Fruit fly (Drosophila melanogaster) whole organism, prepupa: ENCODE data around the gene CG13623.

ENCODE experiments used
- Blimp-1 ChIP-seq: fragments of 200-800 bp; sonication (Bioruptor generic); optimal IDR thresholded peaks from 3 replicates; lab custom pipeline; 2017; ENCODE audit warnings: missing biosample characterization, missing genetic modification characterization, mild to moderate bottlenecking, moderate library complexity, missing genetic modification reagents
- CG10631 ChIP-seq: fragments of 200-800 bp; sonication (Bioruptor generic); optimal IDR thresholded peaks from 2 replicates; lab custom pipeline; 2016; ENCODE audit warnings: missing biosample characterization, missing genetic modification characterization
- CG10669 ChIP-seq: fragments of 200-800 bp; sonication (Bioruptor generic); optimal IDR thresholded peaks from 3 replicates; lab custom pipeline; 2018; ENCODE audit warnings: missing biosample characterization, mild to moderate bottlenecking, missing genetic modification characterization, moderate library complexity
- CG11294 ChIP-seq: fragments of 200-800 bp; sonication (Bioruptor generic); IDR thresholded peaks from 2 replicates; pipeline ENCODE4 v1.3.6; 2022; ENCODE audit warnings: missing biosample characterization, missing genetic modification characterization
- CG11902 ChIP-seq: fragments of 200-800 bp; sonication (Bioruptor generic); optimal IDR thresholded peaks from 3 replicates; lab custom pipeline; 2016; ENCODE audit warnings: missing biosample characterization, missing genetic modification characterization
- CG15336 ChIP-seq: fragments of 200-800 bp; sonication (Bioruptor generic); IDR thresholded peaks from 2 replicates; pipeline ENCODE4 v1.3.6; 2022; ENCODE audit warnings: missing biosample characterization, missing genetic modification characterization
- CG1621 ChIP-seq: fragments of 200-800 bp; sonication (Bioruptor generic); optimal IDR thresholded peaks from 3 replicates; lab custom pipeline; 2018; ENCODE audit warnings: missing biosample characterization, mild to moderate bottlenecking, missing genetic modification characterization
- CG16779 ChIP-seq: fragments of 200-800 bp; sonication (Bioruptor generic); optimal IDR thresholded peaks from 3 replicates; lab custom pipeline; 2017; ENCODE audit warnings: missing biosample characterization, mild to moderate bottlenecking, missing genetic modification characterization
- CG3032 ChIP-seq: fragments of 200-800 bp; optimal IDR thresholded peaks from 2 replicates; lab custom pipeline; 2019; ENCODE audit warnings: missing biosample characterization, mild to moderate bottlenecking, missing genetic modification characterization, moderate library complexity
- CG31627 ChIP-seq: fragments of 200-800 bp; sonication (Bioruptor generic); optimal IDR thresholded peaks from 3 replicates; lab custom pipeline; 2016; ENCODE audit warnings: missing biosample characterization, missing genetic modification characterization
- CG32006 ChIP-seq: fragments of 200-800 bp; sonication (Bioruptor generic); optimal IDR thresholded peaks from 3 replicates; lab custom pipeline; 2017; ENCODE audit warnings: missing biosample characterization, mild to moderate bottlenecking, missing genetic modification characterization
- CG34406 ChIP-seq: fragments of 200-800 bp; sonication (Bioruptor generic); optimal IDR thresholded peaks from 3 replicates; lab custom pipeline; 2016; ENCODE audit warnings: missing biosample characterization, missing genetic modification characterization
- CG3919 ChIP-seq: fragments of 200-800 bp; sonication (Bioruptor generic); optimal IDR thresholded peaks from 3 replicates; lab custom pipeline; 2016; ENCODE audit warnings: missing biosample characterization, missing genetic modification characterization
- CG4318 ChIP-seq: fragments of 200-800 bp; sonication (Bioruptor generic); optimal IDR thresholded peaks from 3 replicates; lab custom pipeline; 2017; ENCODE audit warnings: missing biosample characterization, mild to moderate bottlenecking, missing genetic modification characterization
- CG6163 ChIP-seq: fragments of 200-800 bp; sonication (Bioruptor generic); IDR thresholded peaks from 3 replicates; pipeline ENCODE4 v1.3.6; 2022; ENCODE audit warnings: missing biosample characterization, missing genetic modification characterization
- CG6276 ChIP-seq: fragments of 200-800 bp; sonication (Bioruptor generic); optimal IDR thresholded peaks from 2 replicates; lab custom pipeline; 2017; ENCODE audit warnings: missing biosample characterization, mild to moderate bottlenecking, missing genetic modification characterization
- CG6792 ChIP-seq: fragments of 200-800 bp; sonication (Bioruptor generic); optimal IDR thresholded peaks from 3 replicates; lab custom pipeline; 2016; ENCODE audit warnings: missing biosample characterization, missing genetic modification characterization
- CG6808 ChIP-seq: fragments of 200-800 bp; sonication (Bioruptor generic); optimal IDR thresholded peaks from 3 replicates; lab custom pipeline; 2017; ENCODE audit warnings: missing biosample characterization, missing genetic modification characterization, mild to moderate bottlenecking, moderate library complexity, missing genetic modification reagents
- CG6854 ChIP-seq: fragments of 200-800 bp; sonication (Bioruptor generic); optimal IDR thresholded peaks from 2 replicates; lab custom pipeline; 2017; ENCODE audit warnings: missing biosample characterization, mild to moderate bottlenecking, missing genetic modification characterization
- CG7368 ChIP-seq: fragments of 200-800 bp; sonication (Bioruptor generic); optimal IDR thresholded peaks from 3 replicates; lab custom pipeline; 2016; ENCODE audit warnings: missing biosample characterization, missing genetic modification characterization
- CG8319 ChIP-seq: fragments of 200-800 bp; sonication (Bioruptor generic); optimal IDR thresholded peaks from 3 replicates; lab custom pipeline; 2016; ENCODE audit warnings: missing biosample characterization, missing genetic modification characterization
- CG8632 ChIP-seq: fragments of 200-800 bp; sonication (Bioruptor generic); optimal IDR thresholded peaks from 3 replicates; lab custom pipeline; 2016; ENCODE audit warnings: missing biosample characterization, missing genetic modification characterization
- CG9139 ChIP-seq: fragments of 200-800 bp; sonication (Bioruptor generic); optimal IDR thresholded peaks from 3 replicates; lab custom pipeline; 2017; ENCODE audit warnings: missing biosample characterization, mild to moderate bottlenecking, missing genetic modification characterization
- Eip93F ChIP-seq: fragments of 200-800 bp; sonication (Bioruptor generic); optimal IDR thresholded peaks from 2 replicates; lab custom pipeline; 2016; ENCODE audit warnings: missing biosample characterization, mild to moderate bottlenecking, missing genetic modification characterization
- Ets21C ChIP-seq: fragments of 200-800 bp; sonication (Bioruptor generic); optimal IDR thresholded peaks from 3 replicates; lab custom pipeline; 2016; ENCODE audit warnings: missing biosample characterization, missing genetic modification characterization
- Ets96B ChIP-seq: fragments of 200-800 bp; optimal IDR thresholded peaks from 2 replicates; lab custom pipeline; 2019; ENCODE audit warnings: missing biosample characterization, mild to moderate bottlenecking, missing genetic modification characterization, moderate library complexity
- Gug ChIP-seq: fragments of 200-800 bp; sonication (Bioruptor generic); IDR thresholded peaks from 2 replicates; pipeline ENCODE4 v1.3.6; 2022; ENCODE audit warnings: missing biosample characterization, missing genetic modification characterization
- Hr38 ChIP-seq: sonication (Bioruptor generic); optimal IDR thresholded peaks from 2 replicates; lab custom pipeline; 2016; ENCODE audit warnings: missing biosample characterization, missing genetic modification characterization
- Met ChIP-seq: fragments of 200-800 bp; sonication (Bioruptor generic); optimal IDR thresholded peaks from 3 replicates; lab custom pipeline; 2016; ENCODE audit warnings: missing biosample characterization, missing genetic modification characterization
- Sox102F ChIP-seq: fragments of 200-800 bp; sonication (Bioruptor generic); optimal IDR thresholded peaks from 2 replicates; lab custom pipeline; 2016; ENCODE audit warnings: missing biosample characterization, mild to moderate bottlenecking, missing genetic modification characterization
- Sox14 ChIP-seq: fragments of 200-800 bp; sonication (Bioruptor generic); optimal IDR thresholded peaks from 3 replicates; lab custom pipeline; 2016; ENCODE audit warnings: missing biosample characterization, missing genetic modification characterization
- achi ChIP-seq: fragments of 200-800 bp; sonication (Bioruptor generic); optimal IDR thresholded peaks from 3 replicates; lab custom pipeline; 2016; ENCODE audit warnings: missing biosample characterization, missing genetic modification characterization
- cyc ChIP-seq: fragments of 200-800 bp; sonication (Bioruptor generic); optimal IDR thresholded peaks from 3 replicates; lab custom pipeline; 2016; ENCODE audit warnings: missing biosample characterization, missing genetic modification characterization
- dsx ChIP-seq: fragments of 200-800 bp; optimal IDR thresholded peaks from 3 replicates; lab custom pipeline; 2019; ENCODE audit warnings: missing biosample characterization, mild to moderate bottlenecking, missing genetic modification characterization, moderate library complexity; ENCODE audit not compliant: poor library complexity, severe bottlenecking
- eg ChIP-seq: fragments of 200-800 bp; sonication (Bioruptor generic); IDR thresholded peaks from 3 replicates; pipeline ENCODE4 v1.3.6; 2022; ENCODE audit warnings: missing biosample characterization, missing genetic modification characterization
- esn ChIP-seq: fragments of 200-800 bp; sonication (Bioruptor generic); optimal IDR thresholded peaks from 2 replicates; lab custom pipeline; 2016; ENCODE audit warnings: missing biosample characterization, mild to moderate bottlenecking, missing genetic modification characterization, moderate library complexity
- fkh ChIP-seq: fragments of 200-800 bp; sonication (Bioruptor generic); optimal IDR thresholded peaks from 3 replicates; lab custom pipeline; 2017; ENCODE audit warnings: missing biosample characterization, mild to moderate bottlenecking, missing genetic modification characterization, moderate library complexity
- lz ChIP-seq: fragments of 200-800 bp; sonication (Bioruptor generic); optimal IDR thresholded peaks from 3 replicates; lab custom pipeline; 2016; ENCODE audit warnings: missing biosample characterization, missing genetic modification characterization
- net ChIP-seq: fragments of 200-800 bp; sonication (Bioruptor generic); optimal IDR thresholded peaks from 3 replicates; lab custom pipeline; 2016; ENCODE audit warnings: missing biosample characterization, missing genetic modification characterization
- pdm3 ChIP-seq: fragments of 200-800 bp; sonication (Bioruptor generic); optimal IDR thresholded peaks from 3 replicates; lab custom pipeline; 2016; ENCODE audit warnings: missing biosample characterization, missing genetic modification characterization
- salr ChIP-seq, 2 experiments: fragments of 200-800 bp; sonication (Bioruptor generic); optimal IDR thresholded peaks; 3 replicates each; lab custom pipeline; 2016 to 2018; ENCODE audit warnings: missing biosample characterization in 2 of 2, missing genetic modification characterization in 2 of 2, mild to moderate bottlenecking in 1 of 2
- ss ChIP-seq, 2 experiments: fragments of 200-800 bp; sonication (Bioruptor generic); optimal IDR thresholded peaks; 2 replicates in 1 of 2; 3 replicates in 1 of 2; lab custom pipeline; 2017 to 2018; ENCODE audit warnings: mild to moderate bottlenecking in 2 of 2, missing biosample characterization in 2 of 2, missing genetic modification characterization in 2 of 2, moderate library complexity in 1 of 2
- svp ChIP-seq: fragments of 200-800 bp; sonication (Bioruptor generic); peaks from one replicate; lab custom pipeline; 2016; ENCODE audit warnings: missing biosample characterization, missing genetic modification characterization
- vri ChIP-seq: fragments of 200-800 bp; sonication (Bioruptor generic); optimal IDR thresholded peaks from 3 replicates; lab custom pipeline; 2016; ENCODE audit warnings: missing biosample characterization, mild to moderate bottlenecking, missing genetic modification characterization

The CG13623 gene

dm6 chr3R:24543033-24543675 lies 12.8 kb upstream of the CG13623 start (continued):
- TF ChIP-seq vri (GFP tag; lab: Kevin White, UChicago) (peak; percentile 91), svp (GFP tag; lab: Kevin White, UChicago) (peak; percentile 99), CG10669 (no peak), CG6792 (GFP tag; lab: Kevin White, UChicago) (peak; percentile 85), Sox14 (GFP tag; lab: Kevin White, UChicago) (peak; percentile 93), CG8319 (GFP tag; lab: Kevin White, UChicago) (peak; percentile 75), CG6808 (GFP tag; lab: Kevin White, UChicago) (peak; percentile 64), esn (GFP tag; lab: Kevin White, UChicago) (peak; percentile 96), CG1621 (no peak), CG10631 (GFP tag; lab: Kevin White, UChicago) (peak; percentile 82), pdm3 (GFP tag; lab: Kevin White, UChicago) (peak; percentile 95), CG11294 (peak; percentile 88), CG15336 (GFP tag; lab: Robert Waterston, UW) (peak; percentile 94), Hr38 (GFP tag; lab: Kevin White, UChicago) (peak; percentile 63), net (peak; percentile 92), eg (GFP tag; lab: Robert Waterston, UW) (peak; percentile 97), CG6854 (GFP tag; lab: Kevin White, UChicago) (peak; percentile 47), salr (GFP tag; optimal IDR thresholded peaks at IDR 0.05; lab: Kevin White, UChicago) (peak; percentile 81 to 82), CG31627 (GFP tag; lab: Kevin White, UChicago) (peak; percentile 96), CG8632 (GFP tag; lab: Kevin White, UChicago) (peak; percentile 93), CG11902 (GFP tag; lab: Kevin White, UChicago) (peak; percentile 81), CG6163 (GFP tag; lab: Robert Waterston, UW) (peak; percentile 96), CG3032 (tag; lab: Kevin White, UChicago) (no peak), dsx (GFP tag; lab: Kevin White, UChicago) (no peak), Ets96B (tag; lab: Kevin White, UChicago) (no peak), CG4318 (peak; percentile 80), achi (GFP tag; lab: Kevin White, UChicago) (peak; percentile 79)
- TF ChIP-seq, all 60 proteins: peak for 53

- TF ChIP-seq svp (GFP tag; lab: Kevin White, UChicago) = no peak
Measured at dm6 chr3R:24527845-24528244, 2.5 kb downstream of the CG13623 start, which contains the start of gene CG6607. TSS of gene CG6607 (plus strand) at chr3R:24528047.

dm6 chr3R:24525983-24526661 lies 4.2 kb downstream of the CG13623 start:
- TF ChIP-seq Blimp-1 = no peak
- TF ChIP-seq dsx (GFP tag; lab: Kevin White, UChicago) = no peak
- no peak for TF ChIP-seq CG1621
- peak; percentile 36; the same call in 1 of the 2 replicates for TF ChIP-seq CG11294
- TF ChIP-seq CG3032 (tag; lab: Kevin White, UChicago) = no peak
- no peak for TF ChIP-seq CG3919 (GFP tag; lab: Kevin White, UChicago)
- TF ChIP-seq CG7368 = no peak
- no peak for TF ChIP-seq Met
- TF ChIP-seq CG9139 (GFP tag; lab: Kevin White, UChicago) = no peak
- no peak for TF ChIP-seq CG16779 (tag; lab: Kevin White, UChicago)
- no peak for TF ChIP-seq lz (GFP tag; lab: Kevin White, UChicago)
- TF ChIP-seq achi (GFP tag; lab: Kevin White, UChicago) = no peak
- no peak for TF ChIP-seq salr (GFP tag; optimal IDR thresholded peaks at IDR 0.05; lab: Kevin White, UChicago)
- TF ChIP-seq CG4318 = no peak
- TF ChIP-seq CG10669 = no peak
- TF ChIP-seq CG6276 (GFP tag; lab: Kevin White, UChicago) = no peak
- no peak for TF ChIP-seq Gug (GFP tag; lab: Robert Waterston, UW)
- TF ChIP-seq eg (GFP tag; lab: Robert Waterston, UW) = peak; percentile 64; the same call in 2 of the 3 replicates
- no peak for TF ChIP-seq CG32006 (GFP tag; lab: Kevin White, UChicago)
- TF ChIP-seq cyc = peak; percentile 17
- TF ChIP-seq CG34406 (GFP tag; lab: Kevin White, UChicago) = no peak
- TF ChIP-seq esn (GFP tag; lab: Kevin White, UChicago) = no peak
- no peak for TF ChIP-seq Sox102F
- no peak for TF ChIP-seq Eip93F
- TF ChIP-seq fkh (GFP tag; lab: Kevin White, UChicago) = no peak
- no peak for TF ChIP-seq Ets21C (GFP tag; lab: Kevin White, UChicago)
- no peak for TF ChIP-seq ss (GFP tag; optimal IDR thresholded peaks at IDR 0.05; lab: Kevin White, UChicago)
- TF ChIP-seq Hr38 (GFP tag; lab: Kevin White, UChicago) = no peak
- peak; percentile 15 for TF ChIP-seq Sox14 (GFP tag; lab: Kevin White, UChicago)
